Fruit fly (Drosophila melanogaster) whole organism: ENCODE data around the gene CG5245.

Source experiments
- CG8478 ChIP-seq: fragments of >200 bp; optimal IDR thresholded peaks from 2 replicates; lab custom pipeline; 2018; ENCODE audit warnings: inconsistent platforms
- Dll ChIP-seq: fragments of >200 bp; optimal IDR thresholded peaks from 2 replicates; lab custom pipeline; 2017
- EcR ChIP-seq, 2 experiments: fragments of >200 bp; optimal IDR thresholded peaks; 2 replicates each; lab custom pipeline; 2017; ENCODE audit warnings: missing biosample characterization in 2 of 2, missing genetic modification characterization in 2 of 2, missing genetic modification reagents in 2 of 2
- pan ChIP-seq: fragments of >200 bp; optimal IDR thresholded peaks from 2 replicates; lab custom pipeline; 2017
- psq ChIP-seq: fragments of >200 bp; optimal IDR thresholded peaks from 2 replicates; lab custom pipeline; 2017
- usp ChIP-seq: fragments of >200 bp; optimal IDR thresholded peaks from 2 replicates; lab custom pipeline; 2017; ENCODE audit warnings: missing biosample characterization, missing genetic modification characterization, mixed read lengths

dm6 chr3R:12439401-12440143, 10.2 kb downstream of the CG5245 start, which contains the start of gene Desat1:
- TF ChIP-seq psq (lab: Kevin White, UChicago) (no peak), CG8478 (no peak), EcR (GFP tag; optimal IDR thresholded peaks at IDR 0.05; lab: Kevin White, UChicago) (no peak), pan (lab: Kevin White, UChicago) (no peak), Dll (lab: Kevin White, UChicago) (no peak), usp (no peak)
